Fruit fly (Drosophila melanogaster): ENCODE results near the gene r-l.

- TF ChIP-seq tj (GFP tag; optimal IDR thresholded peaks at IDR 0.05) (no peak), CG11617 (GFP tag; optimal IDR thresholded peaks at IDR 0.05) (no peak), CG7045 (GFP tag; optimal IDR thresholded peaks at IDR 0.05) (no peak), CG33017 (tag; optimal IDR thresholded peaks at IDR 0.05) (no peak), cnc (optimal IDR thresholded peaks at IDR 0.05) (no peak)
Observed at dm6 chr3R:21066469-21067284, 6.4 kb downstream of the r-l start.
